Fruit fly (Drosophila melanogaster) whole organism, embryonic: ENCODE results near the gene RhoBTB.

Source experiments
- Antp ChIP-seq: fragments of 200-800 bp; sonication (Bioruptor generic); optimal IDR thresholded peaks from 3 replicates; lab custom pipeline; 2016; ENCODE audit warnings: missing biosample characterization, missing genetic modification characterization
- Atf6 ChIP-seq: fragments of 200-800 bp; sonication (Bioruptor generic); IDR thresholded peaks from 2 replicates; pipeline ENCODE4 v1.3.6; 2022; ENCODE audit warnings: missing biosample characterization, missing genetic modification characterization
- B-H1 ChIP-seq: fragments of 200-800 bp; sonication (Bioruptor generic); IDR thresholded peaks from 3 replicates; pipeline ENCODE4 v1.3.6; 2022; ENCODE audit warnings: missing biosample characterization, missing genetic modification characterization
- B-H2 ChIP-seq: fragments of 200-800 bp; sonication (Bioruptor generic); optimal IDR thresholded peaks from 2 replicates; lab custom pipeline; 2018; ENCODE audit warnings: missing biosample characterization, mild to moderate bottlenecking, missing genetic modification characterization
- Bdp1 ChIP-seq: fragments of 200-800 bp; sonication (Bioruptor generic); optimal IDR thresholded peaks from 3 replicates; lab custom pipeline; 2016; ENCODE audit warnings: missing biosample characterization, missing genetic modification characterization
- Bteb2 ChIP-seq: fragments of 200-800 bp; sonication (Bioruptor generic); optimal IDR thresholded peaks from 2 replicates; lab custom pipeline; 2016; ENCODE audit warnings: missing biosample characterization, missing genetic modification characterization
- CG10209 ChIP-seq: fragments of 200-800 bp; sonication (Bioruptor generic); optimal IDR thresholded peaks from 3 replicates; lab custom pipeline; 2017; ENCODE audit warnings: missing biosample characterization, mild to moderate bottlenecking, missing genetic modification characterization, missing genetic modification reagents
- CG12155 ChIP-seq: fragments of 200-800 bp; sonication (Bioruptor generic); optimal IDR thresholded peaks from 3 replicates; lab custom pipeline; 2016; ENCODE audit warnings: missing biosample characterization, missing genetic modification characterization
- CG12236 ChIP-seq: fragments of 200-800 bp; sonication (Bioruptor generic); optimal IDR thresholded peaks from 2 replicates; lab custom pipeline; 2016; ENCODE audit warnings: missing biosample characterization, missing genetic modification characterization
- CG1233 ChIP-seq: fragments of 200-800 bp; sonication (Bioruptor generic); optimal IDR thresholded peaks from 4 replicates; lab custom pipeline; 2018; ENCODE audit warnings: missing biosample characterization, mild to moderate bottlenecking, missing genetic modification characterization
- CG15269 ChIP-seq: fragments of 200-800 bp; sonication (Bioruptor generic); optimal IDR thresholded peaks from 2 replicates; lab custom pipeline; 2018; ENCODE audit warnings: missing biosample characterization, mild to moderate bottlenecking, missing genetic modification characterization, moderate library complexity
- CG1792 ChIP-seq: fragments of 200-800 bp; sonication (Bioruptor generic); optimal IDR thresholded peaks from 2 replicates; lab custom pipeline; 2016; ENCODE audit warnings: missing biosample characterization, missing genetic modification characterization
- CG18599 ChIP-seq: fragments of 200-800 bp; sonication (Bioruptor generic); optimal IDR thresholded peaks from 3 replicates; lab custom pipeline; 2017; ENCODE audit warnings: missing biosample characterization, missing genetic modification characterization, mild to moderate bottlenecking, moderate library complexity, missing genetic modification reagents
- CG18619 ChIP-seq: fragments of 200-800 bp; sonication (Bioruptor generic); optimal IDR thresholded peaks from 3 replicates; lab custom pipeline; 2017; ENCODE audit warnings: missing biosample characterization, mild to moderate bottlenecking, missing genetic modification characterization
- CG30403 ChIP-seq: fragments of 200-800 bp; sonication (Bioruptor generic); optimal IDR thresholded peaks from 3 replicates; lab custom pipeline; 2016; ENCODE audit warnings: missing biosample characterization, missing genetic modification characterization
- CG3065 ChIP-seq: fragments of 200-800 bp; sonication (Bioruptor generic); optimal IDR thresholded peaks from 2 replicates; lab custom pipeline; 2016; ENCODE audit warnings: missing biosample characterization, missing genetic modification characterization
- CG3163 ChIP-seq: fragments of 200-800 bp; sonication (Bioruptor generic); optimal IDR thresholded peaks from 3 replicates; lab custom pipeline; 2016; ENCODE audit warnings: missing biosample characterization, missing genetic modification characterization
- CG32532 ChIP-seq: fragments of 200-800 bp; sonication (Bioruptor generic); IDR thresholded peaks from 2 replicates; pipeline ENCODE4 v1.3.6; 2022; ENCODE audit warnings: missing biosample characterization, missing genetic modification characterization
- CG3281 ChIP-seq: fragments of 200-800 bp; sonication (Bioruptor generic); optimal IDR thresholded peaks from 3 replicates; lab custom pipeline; 2017; ENCODE audit warnings: missing biosample characterization, mild to moderate bottlenecking, missing genetic modification characterization
- CG3995 ChIP-seq: fragments of 200-800 bp; sonication (Bioruptor generic); optimal IDR thresholded peaks from 3 replicates; lab custom pipeline; 2016; ENCODE audit warnings: missing biosample characterization, missing genetic modification characterization
- CG6689 ChIP-seq: fragments of 200-800 bp; sonication (Bioruptor generic); IDR thresholded peaks from 2 replicates; pipeline ENCODE4 v1.3.6; 2022; ENCODE audit warnings: missing biosample characterization, missing genetic modification characterization
- CG7786 ChIP-seq: fragments of 200-800 bp; sonication (Bioruptor generic); optimal IDR thresholded peaks from 2 replicates; lab custom pipeline; 2016; ENCODE audit warnings: missing biosample characterization, missing genetic modification characterization
- CG8290 ChIP-seq, 3 experiments: fragments of 200-800 bp; sonication (Bioruptor generic); optimal IDR thresholded peaks; 2 replicates each; lab custom pipeline; 2016 to 2019; ENCODE audit warnings: missing biosample characterization in 3 of 3, missing genetic modification characterization in 3 of 3, mild to moderate bottlenecking in 2 of 3, moderate library complexity in 1 of 3
- CG8765 ChIP-seq: fragments of 200-800 bp; sonication (Bioruptor generic); IDR thresholded peaks from 2 replicates; pipeline ENCODE4 v1.3.6; 2022; ENCODE audit warnings: missing biosample characterization, missing genetic modification characterization
- CG9932 ChIP-seq: fragments of 200-800 bp; sonication (Bioruptor generic); IDR thresholded peaks from 2 replicates; pipeline ENCODE4 v1.3.6; 2022; ENCODE audit warnings: missing biosample characterization, missing genetic modification characterization
- D19B ChIP-seq: fragments of 200-800 bp; sonication (Bioruptor generic); optimal IDR thresholded peaks from 2 replicates; lab custom pipeline; 2017; ENCODE audit warnings: missing biosample characterization, mild to moderate bottlenecking, missing genetic modification characterization
- Fer3 ChIP-seq: fragments of 200-800 bp; sonication (Bioruptor generic); optimal IDR thresholded peaks from 2 replicates; lab custom pipeline; 2018; ENCODE audit warnings: missing biosample characterization, mild to moderate bottlenecking, missing genetic modification characterization, moderate library complexity
- HLH54F ChIP-seq: fragments of 200-800 bp; sonication (Bioruptor generic); optimal IDR thresholded peaks from 3 replicates; lab custom pipeline; 2016; ENCODE audit warnings: missing biosample characterization, missing genetic modification characterization
- Mad ChIP-seq: fragments of 200-800 bp; sonication (Bioruptor generic); optimal IDR thresholded peaks from 2 replicates; lab custom pipeline; 2016; ENCODE audit warnings: missing biosample characterization, missing genetic modification characterization
- Meics ChIP-seq: fragments of 200-800 bp; sonication (Bioruptor generic); optimal IDR thresholded peaks from 2 replicates; lab custom pipeline; 2017; ENCODE audit warnings: missing biosample characterization, mild to moderate bottlenecking, missing genetic modification characterization
- NC2α ChIP-seq: fragments of 200-800 bp; sonication (Bioruptor generic); optimal IDR thresholded peaks from 2 replicates; lab custom pipeline; 2016; ENCODE audit warnings: missing biosample characterization, missing genetic modification characterization
- NFAT ChIP-seq: fragments of 200-800 bp; sonication (Bioruptor generic); IDR thresholded peaks from 2 replicates; pipeline ENCODE4 v1.3.6; 2022; ENCODE audit warnings: missing biosample characterization, missing genetic modification characterization
- Neu2 ChIP-seq: fragments of 200-800 bp; sonication (Bioruptor generic); optimal IDR thresholded peaks from 3 replicates; lab custom pipeline; 2016; ENCODE audit warnings: missing biosample characterization, missing genetic modification characterization, borderline replicate concordance
- Nf-YC ChIP-seq: fragments of 200-800 bp; optimal IDR thresholded peaks from 3 replicates; lab custom pipeline; 2019; ENCODE audit warnings: missing biosample characterization, mild to moderate bottlenecking, missing genetic modification characterization, moderate library complexity
- Oli ChIP-seq: fragments of 200-800 bp; sonication (Bioruptor generic); optimal IDR thresholded peaks from 2 replicates; lab custom pipeline; 2018; ENCODE audit warnings: missing biosample characterization, mild to moderate bottlenecking, missing genetic modification characterization, moderate library complexity
- YL-1 ChIP-seq: fragments of 200-800 bp; sonication (Bioruptor generic); optimal IDR thresholded peaks from 3 replicates; lab custom pipeline; 2017; ENCODE audit warnings: missing biosample characterization, mild to moderate bottlenecking, missing genetic modification characterization
- bab2 ChIP-seq: fragments of 200-800 bp; sonication (Bioruptor generic); optimal IDR thresholded peaks from 2 replicates; lab custom pipeline; 2016; ENCODE audit warnings: missing biosample characterization, missing genetic modification characterization
- bbx ChIP-seq: fragments of 200-800 bp; sonication (Bioruptor generic); IDR thresholded peaks from 2 replicates; pipeline ENCODE4 v1.3.6; 2022; ENCODE audit warnings: missing biosample characterization, missing genetic modification characterization; ENCODE audit not compliant: partially characterized antibody
- eve ChIP-seq, 2 experiments: fragments of >200 bp; optimal IDR thresholded peaks; 2 replicates each; lab custom pipeline; 2017; ENCODE audit warnings: missing biosample characterization in 2 of 2, missing genetic modification characterization in 2 of 2
- eyg ChIP-seq: fragments of 200-800 bp; sonication (Bioruptor generic); optimal IDR thresholded peaks from 3 replicates; lab custom pipeline; 2016; ENCODE audit warnings: missing biosample characterization, missing genetic modification characterization
- ftz-f1 ChIP-seq: fragments of 200-800 bp; sonication (Bioruptor generic); optimal IDR thresholded peaks from 2 replicates; lab custom pipeline; 2016; ENCODE audit warnings: missing biosample characterization, missing genetic modification characterization
- fu2 ChIP-seq: fragments of 200-800 bp; sonication (Bioruptor generic); optimal IDR thresholded peaks from 2 replicates; lab custom pipeline; 2016; ENCODE audit warnings: missing biosample characterization, missing genetic modification characterization
- gcm2 ChIP-seq: fragments of 200-800 bp; sonication (Bioruptor generic); optimal IDR thresholded peaks from 2 replicates; lab custom pipeline; 2016; ENCODE audit warnings: missing biosample characterization, missing genetic modification characterization
- nmo ChIP-seq: fragments of 200-800 bp; sonication (Bioruptor generic); optimal IDR thresholded peaks from 2 replicates; lab custom pipeline; 2018; ENCODE audit warnings: missing biosample characterization, mild to moderate bottlenecking, missing genetic modification characterization, moderate library complexity
- sc ChIP-seq, 3 experiments: fragments of >200 bp in 2 of 3; fragments of 200-800 bp in 1 of 3; sonication (Bioruptor generic) in 1 of 3; optimal IDR thresholded peaks; 2 replicates in 2 of 3; 3 replicates in 1 of 3; lab custom pipeline; 2017; ENCODE audit warnings: mild to moderate bottlenecking in 1 of 3, missing biosample characterization in 1 of 3, missing genetic modification characterization in 1 of 3, missing genetic modification reagents in 1 of 3
- sens ChIP-seq: fragments of 200-800 bp; sonication (Bioruptor generic); peaks from one replicate; lab custom pipeline; 2016; ENCODE audit warnings: missing biosample characterization, missing genetic modification characterization
- sima ChIP-seq: fragments of 200-800 bp; sonication (Bioruptor generic); optimal IDR thresholded peaks from 2 replicates; lab custom pipeline; 2016; ENCODE audit warnings: missing biosample characterization, missing genetic modification characterization
- stc ChIP-seq: fragments of 200-800 bp; sonication (Bioruptor generic); IDR thresholded peaks from 2 replicates; pipeline ENCODE4 v1.3.6; 2022; ENCODE audit warnings: missing biosample characterization, missing genetic modification characterization
- sug ChIP-seq: fragments of 200-800 bp; optimal IDR thresholded peaks from 2 replicates; lab custom pipeline; 2019; ENCODE audit warnings: missing biosample characterization, mild to moderate bottlenecking, missing genetic modification characterization, moderate library complexity
- zfh2 ChIP-seq: fragments of 200-800 bp; sonication (Bioruptor generic); optimal IDR thresholded peaks from 2 replicates; lab custom pipeline; 2016; ENCODE audit warnings: missing biosample characterization, missing genetic modification characterization

RhoBTB gene

DNA sequence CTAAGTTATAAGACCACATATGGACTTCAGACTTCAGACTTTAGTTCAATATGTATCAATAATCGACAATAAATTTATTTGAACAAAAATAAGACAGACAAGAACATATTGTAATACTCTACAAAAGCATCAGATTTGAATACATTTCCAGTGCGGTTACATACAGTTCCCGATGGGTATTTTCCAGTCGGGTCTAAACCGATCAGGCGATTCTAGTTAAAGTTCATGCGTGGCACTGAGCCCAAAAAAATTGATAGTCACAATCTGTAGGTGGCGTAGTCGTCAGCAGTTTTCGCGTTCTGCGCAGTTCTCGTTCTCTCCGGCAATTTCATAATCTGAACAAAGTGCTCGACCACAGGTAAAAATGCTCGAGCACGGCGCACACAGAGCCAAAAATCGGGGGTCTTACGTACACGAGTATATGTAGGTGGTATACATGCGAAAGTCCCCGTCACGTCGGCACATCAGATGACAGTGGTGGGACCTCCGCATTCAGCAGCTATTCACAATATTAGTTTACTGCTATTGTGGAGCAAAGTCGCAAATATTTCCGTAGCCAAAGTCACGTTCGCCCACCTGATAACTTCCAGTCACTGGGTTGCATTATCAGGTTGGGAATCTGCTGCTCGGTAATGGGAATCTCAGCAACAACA, 19.3 kb downstream of the RhoBTB start (continued):
- TF ChIP-seq sima (GFP tag; lab: Kevin White, UChicago) (no peak), bbx (GFP tag; lab: Robert Waterston, UW) (0 out of 2 replicates have a peak, but pooled peaks have one; percentile 21), CG1233 (GFP tag; lab: Kevin White, UChicago) (no peak), eve (GFP tag; optimal IDR thresholded peaks at IDR 0.05; lab: Kevin White, UChicago) (no peak), CG30403 (GFP tag; lab: Kevin White, UChicago) (peak; percentile 63), bab2 (GFP tag; lab: Kevin White, UChicago) (peak; percentile 32), CG12236 (GFP tag; lab: Kevin White, UChicago) (no peak), sc (optimal IDR thresholded peaks at IDR 0.05; lab: Kevin White, UChicago) (no peak), sc (GFP tag; optimal IDR thresholded peaks at IDR 0.05; lab: Kevin White, UChicago) (no peak), ftz-f1 (GFP tag; lab: Kevin White, UChicago) (peak; percentile 55), Meics (GFP tag; lab: Kevin White, UChicago) (peak; percentile 76), CG7786 (GFP tag; lab: Kevin White, UChicago) (peak; percentile 45), Bdp1 (GFP tag; lab: Kevin White, UChicago) (no peak), CG18599 (GFP tag; lab: Kevin White, UChicago) (peak; percentile 74), CG3065 (GFP tag; lab: Kevin White, UChicago) (no peak), CG3281 (peak; percentile 62), CG12155 (GFP tag; lab: Kevin White, UChicago) (peak; percentile 60), HLH54F (GFP tag; lab: Kevin White, UChicago) (peak; percentile 45), Neu2 (GFP tag; lab: Kevin White, UChicago) (no peak), CG3163 (GFP tag; lab: Kevin White, UChicago) (peak; percentile 17), CG3995 (peak; percentile 95), CG15269 (tag; lab: Kevin White, UChicago) (peak; percentile 55), CG9932 (GFP tag; lab: Robert Waterston, UW) (peak; percentile 62), Antp (GFP tag; lab: Kevin White, UChicago) (peak; percentile 13), Nf-YC (tag; lab: Kevin White, UChicago) (peak; percentile 33), CG1792 (GFP tag; lab: Kevin White, UChicago) (peak; percentile 25), CG32532 (peak; percentile 69), NC2α (GFP tag; lab: Kevin White, UChicago) (no peak), gcm2 (no peak), CG18619 (GFP tag; lab: Kevin White, UChicago) (peak; percentile 14), CG8290 (GFP tag; optimal IDR thresholded peaks at IDR 0.05; lab: Kevin White, UChicago) (no peak), CG8290 (tag; optimal IDR thresholded peaks at IDR 0.05; lab: Kevin White, UChicago) (peak in 1 of 2 experiments; percentile 76), fu2 (GFP tag; lab: Kevin White, UChicago) (peak; percentile 19), CG6689 (GFP tag; lab: Robert Waterston, UW) (0 out of 2 replicates have a peak, but pooled peaks have one; percentile 34), nmo (GFP tag; lab: Kevin White, UChicago) (peak; percentile 33), Atf6 (GFP tag; lab: Robert Waterston, UW) (peak; percentile 75), Fer3 (tag; lab: Kevin White, UChicago) (peak; percentile 31), eyg (GFP tag; lab: Kevin White, UChicago) (peak; percentile 34), sug (peak; percentile 73), Oli (peak; percentile 48), stc (no peak), zfh2 (peak; percentile 69), B-H1 (GFP tag; lab: Robert Waterston, UW) (no peak), Bteb2 (GFP tag; lab: Kevin White, UChicago) (peak; percentile 61), CG8765 (peak; percentile 44; the same call in 1 of the 2 replicates), CG10209 (GFP tag; lab: Kevin White, UChicago) (peak; percentile 40), B-H2 (GFP tag; lab: Kevin White, UChicago) (peak; percentile 75), sens (peak; percentile 52), NFAT (peak; percentile 29), D19B (GFP tag; lab: Kevin White, UChicago) (peak; percentile 99), YL-1 (peak; percentile 6), Mad (no peak)
